Worm (Caenorhabditis elegans) whole organism, midembryonic: Measurements from ENCODE around the gene Y119D3B.14.

Source experiments
- T22C8.4 ChIP-seq: fragments of 200-800 bp; sonication (Bioruptor generic); IDR thresholded peaks from 2 replicates; pipeline ENCODE4 v1.3.6; 2022; ENCODE audit warnings: missing genetic modification characterization, missing compliant biosample characterization
- cog-1 ChIP-seq: sonication (generic microtip); optimal IDR thresholded peaks from 2 replicates; lab custom pipeline; 2016; ENCODE audit warnings: missing genetic modification characterization, missing compliant biosample characterization
- flt-1 ChIP-seq: fragments of 200-800 bp; sonication (Bioruptor generic); IDR thresholded peaks from 2 replicates; pipeline ENCODE4 v1.3.6; 2022; ENCODE audit warnings: missing genetic modification characterization, missing compliant biosample characterization
- klf-2 ChIP-seq: fragments of 200-800 bp; sonication (Bioruptor generic); conservative IDR thresholded peaks from 2 replicates; pipeline ENCODE4 v1.3.6; 2022; ENCODE audit warnings: missing genetic modification reagents, missing genetic modification characterization, missing compliant biosample characterization
- ref-1 ChIP-seq: fragments of 200-800 bp; sonication (Bioruptor generic); conservative IDR thresholded peaks from 2 replicates; pipeline ENCODE4 v1.3.6; 2022; ENCODE audit warnings: missing genetic modification reagents, missing genetic modification characterization, missing compliant biosample characterization
- tab-1 ChIP-seq: fragments of 200-800 bp; sonication (Bioruptor generic); IDR thresholded peaks from 2 replicates; pipeline ENCODE4 v1.3.6; 2022; ENCODE audit warnings: missing genetic modification characterization, missing compliant biosample characterization
- ztf-23 ChIP-seq: fragments of 200-800 bp; sonication (Bioruptor generic); IDR thresholded peaks from 2 replicates; pipeline ENCODE4 v1.3.6; 2022; ENCODE audit warnings: missing genetic modification reagents, missing genetic modification characterization, missing compliant biosample characterization
- ztf-29 ChIP-seq: fragments of 200-800 bp; sonication (Bioruptor generic); IDR thresholded peaks from 2 replicates; pipeline ENCODE4 v1.3.6; 2022; ENCODE audit warnings: missing genetic modification reagents, missing genetic modification characterization, missing compliant biosample characterization

DNA sequence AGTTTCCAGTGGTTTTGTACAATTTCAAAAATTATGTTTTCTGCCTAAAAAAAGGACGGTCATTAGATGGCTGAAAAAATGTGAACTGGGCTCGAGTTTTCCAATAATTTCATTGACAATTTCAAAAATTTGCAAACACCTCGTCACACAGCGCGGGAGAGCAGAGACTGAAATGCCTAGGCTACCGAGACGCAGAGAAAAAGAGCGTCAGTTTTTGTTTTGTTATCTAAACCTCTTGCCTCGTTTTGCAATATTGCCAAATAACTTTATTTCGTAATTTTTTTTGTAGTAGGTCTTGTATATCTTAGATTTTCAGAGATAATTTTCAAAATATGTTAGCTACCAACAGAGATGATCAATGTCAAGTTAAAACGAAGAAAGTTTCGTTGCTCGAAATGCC lies 49.6 kb upstream of the Y119D3B.14 start, which contains the start of gene fbxa-63:
- TF ChIP-seq T22C8.4 (no peak), ztf-23 (GFP tag; lab: Robert Waterston, UW) (no peak), ref-1 (GFP tag; lab: Robert Waterston, UW) (no peak), cog-1 (tag; lab: Kevin White, UChicago) (no peak), flt-1 (GFP tag; lab: Robert Waterston, UW) (no peak), tab-1 (no peak), klf-2 (GFP tag; lab: Robert Waterston, UW) (no peak), ztf-29 (GFP tag; lab: Robert Waterston, UW) (no peak)
